Worm (Caenorhabditis elegans): ENCODE results near the gene Y75D11A.3.

DNA sequence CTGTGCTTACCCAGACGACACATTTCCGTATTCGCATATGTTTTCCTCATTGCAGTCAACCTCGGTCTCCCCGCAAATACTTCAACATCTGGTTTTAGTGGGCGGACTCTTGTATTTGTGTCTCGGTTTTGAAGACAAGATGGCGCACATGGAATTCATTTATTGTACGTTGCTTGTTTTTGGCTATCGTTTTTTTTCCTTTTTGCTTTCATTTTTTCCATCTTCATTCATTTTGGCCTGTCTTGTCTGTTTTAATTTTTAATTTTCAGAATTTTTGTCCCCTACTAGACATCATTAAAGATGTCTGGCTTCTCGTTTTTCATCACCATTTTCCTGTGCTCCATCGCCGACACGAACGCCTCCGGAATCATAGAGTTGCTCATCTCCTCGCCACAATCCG lies 40.6 kb upstream of the Y75D11A.3 start, which contains the start of gene arg-1:
- TF ChIP-seq lin-39 (tag; optimal IDR thresholded peaks at IDR 0.05) (no peak), nfya-1 (tag; optimal IDR thresholded peaks at IDR 0.05; ENCODE audit: insufficient read depth) (no peak), elt-3 (tag; optimal IDR thresholded peaks at IDR 0.05) (no peak), unc-62 (GFP tag; optimal IDR thresholded peaks at IDR 0.05) (no peak), ceh-82 (tag; optimal IDR thresholded peaks at IDR 0.05) (no peak), mdl-1 (tag; optimal IDR thresholded peaks at IDR 0.05) (no peak), nhr-23 (tag; optimal IDR thresholded peaks at IDR 0.05) (no peak), zag-1 (tag; optimal IDR thresholded peaks at IDR 0.05) (no peak), nhr-11 (tag; optimal IDR thresholded peaks at IDR 0.05) (no peak), pha-4 (tag; optimal IDR thresholded peaks at IDR 0.05) (no peak), nhr-76 (tag; optimal IDR thresholded peaks at IDR 0.05) (no peak), snpc-4 (tag; optimal IDR thresholded peaks at IDR 0.05) (no peak), nhr-25 (tag; optimal IDR thresholded peaks at IDR 0.05) (no peak), R02D3.7 (tag; optimal IDR thresholded peaks at IDR 0.05) (no peak)

All from whole organism, L3 larva.